Worm (Caenorhabditis elegans) whole organism, mixed stage, embryonic: Measurements from ENCODE around the gene T25G12.13.

Experiments
- cnd-1 ChIP-seq: fragments of 200-800 bp; sonication (Bioruptor generic); optimal IDR thresholded peaks from 2 replicates; lab custom pipeline; 2018; ENCODE audit warnings: mild to moderate bottlenecking, missing genetic modification characterization, missing compliant biosample characterization
- lsy-2 ChIP-seq: fragments of 150-350 bp; optimal IDR thresholded peaks from 2 replicates; lab custom pipeline; 2014; ENCODE audit warnings: missing biosample characterization, missing genetic modification characterization
- mab-5 ChIP-seq: fragments of 150-350 bp; optimal IDR thresholded peaks from 2 replicates; lab custom pipeline; 2014; ENCODE audit warnings: missing biosample characterization, missing genetic modification characterization
- mep-1 ChIP-seq: fragments of 150-350 bp; optimal IDR thresholded peaks from 2 replicates; lab custom pipeline; 2017; ENCODE audit warnings: missing biosample characterization, missing genetic modification reagents, missing genetic modification characterization, inconsistent platforms
- pha-4 ChIP-seq: fragments of 150-350 bp; optimal IDR thresholded peaks from 2 replicates; lab custom pipeline; 2018; ENCODE audit warnings: missing biosample characterization, missing genetic modification reagents, missing genetic modification characterization
- snpc-4 ChIP-seq: fragments of 150-350 bp; optimal IDR thresholded peaks from 2 replicates; lab custom pipeline; 2014; ENCODE audit warnings: missing biosample characterization, missing genetic modification characterization
- unc-62 ChIP-seq: fragments of 150-350 bp; optimal IDR thresholded peaks from 2 replicates; lab custom pipeline; 2014; ENCODE audit warnings: missing biosample characterization, missing genetic modification reagents, missing genetic modification characterization
- ztf-11 ChIP-seq: fragments of 150-350 bp; optimal IDR thresholded peaks from 2 replicates; lab custom pipeline; 2014; ENCODE audit warnings: missing biosample characterization, missing genetic modification characterization

DNA sequence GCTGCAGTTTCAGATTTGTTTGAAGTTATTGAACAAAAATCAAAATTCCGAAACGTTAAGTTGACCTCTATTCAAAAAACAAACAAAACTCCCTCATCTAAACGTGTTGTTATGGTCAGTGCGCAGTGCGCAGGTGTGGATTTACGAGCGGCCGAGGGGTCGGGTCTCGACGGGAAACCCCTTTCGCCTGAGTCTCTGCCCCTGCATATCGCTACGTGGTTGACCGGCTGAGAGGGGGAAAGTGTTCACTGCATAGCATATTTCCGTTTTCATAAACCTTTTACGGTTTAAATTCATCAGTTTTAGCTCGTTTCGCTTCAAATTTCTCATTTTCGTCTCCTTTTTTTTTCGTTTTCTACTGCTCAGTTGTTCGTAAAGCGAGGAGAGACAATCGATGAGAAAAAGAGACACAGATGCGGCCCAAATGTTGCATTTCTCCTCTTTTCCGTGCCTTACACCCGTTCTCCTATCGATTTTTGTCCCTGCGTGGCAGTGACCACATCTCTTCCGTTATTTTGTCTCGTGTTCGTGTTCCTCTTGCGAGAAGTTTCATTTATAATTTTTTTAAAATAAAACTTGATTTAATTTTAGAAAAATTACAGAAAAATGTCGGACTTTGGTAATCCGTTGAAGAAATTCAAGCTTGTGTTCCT, 21.2 kb upstream of the T25G12.13 start, which contains the start of gene rab-6.2:
- TF ChIP-seq ztf-11 (tag; lab: Kevin White, UChicago), result no peak
- TF ChIP-seq cnd-1 (tag; lab: Kevin White, UChicago), result peak; percentile 32
- TF ChIP-seq pha-4, result no peak
- no peak for TF ChIP-seq snpc-4 (tag; lab: Kevin White, UChicago)
- TF ChIP-seq lsy-2 (tag; lab: Kevin White, UChicago), result no peak
- no peak for TF ChIP-seq unc-62
- peak; percentile 15 for TF ChIP-seq mep-1 (tag; lab: Kevin White, UChicago)
- no peak for TF ChIP-seq mab-5 (tag; lab: Kevin White, UChicago)
